Fruit fly (Drosophila melanogaster): ENCODE measurements around the gene ninaC.
A peak's percentile ranks its signal among the peaks of the same experiment; 100 is the strongest.

The ninaC gene

dm6 chr2L:7424282-7424905, 46.9 kb downstream of the ninaC start:
- TF ChIP-seq fru (GFP tag; optimal IDR thresholded peaks at IDR 0.05), result peak; percentile 5
- no peak for TF ChIP-seq brk (GFP tag; optimal IDR thresholded peaks at IDR 0.05)
- TF ChIP-seq Rel (GFP tag; optimal IDR thresholded peaks at IDR 0.05), result no peak
- peak; percentile 75 for TF ChIP-seq Rel (tag; optimal IDR thresholded peaks at IDR 0.05)
- no peak for TF ChIP-seq OdsH (GFP tag; optimal IDR thresholded peaks at IDR 0.05)
- TF ChIP-seq tai (GFP tag; optimal IDR thresholded peaks at IDR 0.05), result peak; percentile 51
- TF ChIP-seq Vsx2 (GFP tag; optimal IDR thresholded peaks at IDR 0.05; ENCODE audit: partially characterized antibody), result no peak
- TF ChIP-seq sv (GFP tag; optimal IDR thresholded peaks at IDR 0.05), result no peak
- no peak for TF ChIP-seq CrebA (GFP tag; optimal IDR thresholded peaks at IDR 0.05; ENCODE audit: borderline replicate concordance)
- no peak for TF ChIP-seq Abd-B (GFP tag; optimal IDR thresholded peaks at IDR 0.05)
- peak; percentile 8 for TF ChIP-seq CG32264 (GFP tag; optimal IDR thresholded peaks at IDR 0.05)
- peak; percentile 21 to 64 for TF ChIP-seq foxo (GFP tag; optimal IDR thresholded peaks at IDR 0.05)
- peak; percentile 25 for TF ChIP-seq rgr (GFP tag; optimal IDR thresholded peaks at IDR 0.05)
- TF ChIP-seq dmrt93B (GFP tag; optimal IDR thresholded peaks at IDR 0.05), result no peak
- TF ChIP-seq Sp1 (GFP tag; optimal IDR thresholded peaks at IDR 0.05), result no peak
- peak; percentile 23 for TF ChIP-seq Myc (optimal IDR thresholded peaks at IDR 0.05)
- TF ChIP-seq sage (GFP tag; optimal IDR thresholded peaks at IDR 0.05), result peak; percentile 58
- TF ChIP-seq CG9705 (GFP tag; optimal IDR thresholded peaks at IDR 0.05), result no peak
- peak; percentile 60 for TF ChIP-seq N (GFP tag; optimal IDR thresholded peaks at IDR 0.05)
- peak; percentile 29 for TF ChIP-seq Hr83 (GFP tag; optimal IDR thresholded peaks at IDR 0.05; ENCODE audit: poor library complexity, severe bottlenecking)
- TF ChIP-seq Dif (GFP tag; optimal IDR thresholded peaks at IDR 0.05; ENCODE audit: partially characterized antibody), result no peak
- no peak for TF ChIP-seq lola (GFP tag; optimal IDR thresholded peaks at IDR 0.05)
- no peak for TF ChIP-seq dsf (GFP tag; optimal IDR thresholded peaks at IDR 0.05; ENCODE audit: borderline replicate concordance)
- peak; percentile 49 for TF ChIP-seq h (GFP tag; optimal IDR thresholded peaks at IDR 0.05)
- peak; percentile 46 for TF ChIP-seq Hnf4 (GFP tag; optimal IDR thresholded peaks at IDR 0.05)
- no peak for TF ChIP-seq Jra (GFP tag; optimal IDR thresholded peaks at IDR 0.05)
- TF ChIP-seq jim (GFP tag; optimal IDR thresholded peaks at IDR 0.05), result no peak
- TF ChIP-seq ey (GFP tag; optimal IDR thresholded peaks at IDR 0.05), result peak; percentile 31
- TF ChIP-seq br (GFP tag; optimal IDR thresholded peaks at IDR 0.05), result no peak
- TF ChIP-seq usp (GFP tag; optimal IDR thresholded peaks at IDR 0.05), result no peak
- TF ChIP-seq GATAd (GFP tag; optimal IDR thresholded peaks at IDR 0.05), result no peak
- TF ChIP-seq HLH106 (tag; optimal IDR thresholded peaks at IDR 0.05), result peak; percentile 4

DNA sequence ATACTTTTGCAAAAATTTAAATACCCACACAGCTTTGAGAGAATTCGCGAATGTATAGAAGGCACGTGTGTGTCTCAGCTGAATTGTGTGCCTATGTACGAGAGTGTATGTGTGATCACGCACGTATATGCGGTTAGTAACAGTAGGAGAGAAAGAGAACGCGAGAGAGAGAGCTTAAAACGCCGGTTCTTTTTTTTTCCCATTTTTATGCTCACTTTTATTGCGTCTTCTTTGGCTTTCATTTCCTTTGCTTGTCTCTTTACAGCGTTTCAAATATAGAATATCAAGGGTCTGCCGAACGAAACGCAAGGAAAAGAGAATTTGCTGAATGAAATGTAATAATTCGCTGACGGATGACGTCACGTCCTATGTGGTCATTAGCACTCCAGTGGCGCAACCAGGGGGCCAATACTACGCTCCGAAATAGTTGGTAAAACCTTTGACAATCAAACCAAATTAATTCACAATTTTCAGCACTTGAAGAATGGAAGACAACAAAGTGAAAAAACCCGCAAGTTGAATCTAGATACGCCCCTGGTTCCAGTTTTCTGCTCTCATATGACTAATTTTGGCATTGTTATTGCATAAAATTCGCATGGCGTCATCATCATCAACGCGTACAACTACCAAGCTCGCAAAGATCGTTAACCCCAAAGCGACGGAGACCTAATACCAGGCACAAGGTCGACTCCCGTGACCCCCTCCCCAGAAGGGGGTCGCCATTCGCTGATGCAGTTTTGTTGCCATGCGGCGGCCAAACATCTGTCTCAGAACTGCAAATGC, 47.6 kb downstream of the ninaC start:
- TF ChIP-seq ey (GFP tag; optimal IDR thresholded peaks at IDR 0.05) (peak; percentile 93), Dif (GFP tag; optimal IDR thresholded peaks at IDR 0.05; ENCODE audit: partially characterized antibody) (peak; percentile 73), lola (GFP tag; optimal IDR thresholded peaks at IDR 0.05) (no peak), brk (GFP tag; optimal IDR thresholded peaks at IDR 0.05) (peak; percentile 82), CrebA (GFP tag; optimal IDR thresholded peaks at IDR 0.05; ENCODE audit: borderline replicate concordance) (peak; percentile 72), Vsx2 (GFP tag; optimal IDR thresholded peaks at IDR 0.05; ENCODE audit: partially characterized antibody) (no peak), tai (GFP tag; optimal IDR thresholded peaks at IDR 0.05) (peak; percentile 72), Sp1 (GFP tag; optimal IDR thresholded peaks at IDR 0.05) (peak; percentile 83), woc (GFP tag; optimal IDR thresholded peaks at IDR 0.05) (peak; percentile 42), usp (GFP tag; optimal IDR thresholded peaks at IDR 0.05) (no peak), dmrt93B (GFP tag; optimal IDR thresholded peaks at IDR 0.05) (peak; percentile 78), HLH106 (tag; optimal IDR thresholded peaks at IDR 0.05) (peak; percentile 89), fru (GFP tag; optimal IDR thresholded peaks at IDR 0.05) (peak; percentile 88), CG9705 (GFP tag; optimal IDR thresholded peaks at IDR 0.05) (peak; percentile 49), dsf (GFP tag; optimal IDR thresholded peaks at IDR 0.05; ENCODE audit: borderline replicate concordance) (peak; percentile 80), OdsH (GFP tag; optimal IDR thresholded peaks at IDR 0.05) (peak; percentile 91), Myc (optimal IDR thresholded peaks at IDR 0.05) (no peak), br (GFP tag; optimal IDR thresholded peaks at IDR 0.05) (peak; percentile 93), Hr83 (GFP tag; optimal IDR thresholded peaks at IDR 0.05; ENCODE audit: poor library complexity, severe bottlenecking) (peak; percentile 69), Abd-B (GFP tag; optimal IDR thresholded peaks at IDR 0.05) (no peak), Hnf4 (GFP tag; optimal IDR thresholded peaks at IDR 0.05) (peak; percentile 85), sage (GFP tag; optimal IDR thresholded peaks at IDR 0.05) (peak; percentile 27), pan (optimal IDR thresholded peaks at IDR 0.05) (no peak), GATAd (GFP tag; optimal IDR thresholded peaks at IDR 0.05) (peak; percentile 2), rgr (GFP tag; optimal IDR thresholded peaks at IDR 0.05) (peak; percentile 92), Jra (GFP tag; optimal IDR thresholded peaks at IDR 0.05) (peak; percentile 76), psq (GFP tag; optimal IDR thresholded peaks at IDR 0.05) (peak; percentile 95), Rel (GFP tag; optimal IDR thresholded peaks at IDR 0.05) (no peak), Rel (tag; optimal IDR thresholded peaks at IDR 0.05) (peak; percentile 10), h (GFP tag; optimal IDR thresholded peaks at IDR 0.05) (peak; percentile 92), sv (GFP tag; optimal IDR thresholded peaks at IDR 0.05) (peak; percentile 40), Hr78 (GFP tag; optimal IDR thresholded peaks at IDR 0.05) (no peak), jim (GFP tag; optimal IDR thresholded peaks at IDR 0.05) (no peak), Mio (GFP tag; optimal IDR thresholded peaks at IDR 0.05) (peak; percentile 81), CG32264 (GFP tag; optimal IDR thresholded peaks at IDR 0.05) (peak; percentile 76), foxo (GFP tag; optimal IDR thresholded peaks at IDR 0.05) (peak; percentile 53 to 92), Dfd (GFP tag; optimal IDR thresholded peaks at IDR 0.05) (no peak), dl (GFP tag; optimal IDR thresholded peaks at IDR 0.05; ENCODE audit: insufficient read depth in 1 of 2, partially characterized antibody in 2 of 2) (peak; percentile 25 to 72), N (GFP tag; optimal IDR thresholded peaks at IDR 0.05) (no peak)
